Worm (Caenorhabditis elegans) whole organism, mixed stage, embryonic: Measurements from ENCODE around the gene usp-33.

Experiments
- mep-1 ChIP-seq: fragments of 150-350 bp; optimal IDR thresholded peaks from 2 replicates; lab custom pipeline; 2017; ENCODE audit warnings: missing biosample characterization, missing genetic modification reagents, missing genetic modification characterization, inconsistent platforms
- nhr-12 ChIP-seq: fragments of 150-350 bp; optimal IDR thresholded peaks from 2 replicates; lab custom pipeline; 2014; ENCODE audit warnings: missing biosample characterization, missing genetic modification characterization
- pha-4 ChIP-seq: fragments of 150-350 bp; optimal IDR thresholded peaks from 2 replicates; lab custom pipeline; 2018; ENCODE audit warnings: missing biosample characterization, missing genetic modification reagents, missing genetic modification characterization

- TF ChIP-seq nhr-12: no peak
- no peak for TF ChIP-seq pha-4 (tag; lab: Kevin White, UChicago)
- no peak for TF ChIP-seq mep-1
Observed at ce11 chrX:15622041-15622440, 30.9 kb downstream of the usp-33 start.
